Fruit fly (Drosophila melanogaster) whole organism, embryonic: ENCODE data around the gene Scox.

Experiments
- Atf6 ChIP-seq: fragments of 200-800 bp; sonication (Bioruptor generic); IDR thresholded peaks from 2 replicates; pipeline ENCODE4 v1.3.6; 2022; ENCODE audit warnings: missing biosample characterization, missing genetic modification characterization
- Blimp-1 ChIP-seq: fragments of 200-800 bp; sonication (Bioruptor generic); optimal IDR thresholded peaks from 3 replicates; lab custom pipeline; 2018; ENCODE audit warnings: missing biosample characterization, missing genetic modification characterization, mild to moderate bottlenecking, moderate library complexity, missing genetic modification reagents
- CG10366 ChIP-seq: fragments of 200-800 bp; sonication (Bioruptor generic); IDR thresholded peaks from 2 replicates; pipeline ENCODE4 v1.3.6; 2022; ENCODE audit warnings: missing biosample characterization, missing genetic modification characterization
- CG10462 ChIP-seq: fragments of 200-800 bp; sonication (Bioruptor generic); optimal IDR thresholded peaks from 2 replicates; lab custom pipeline; 2016; ENCODE audit warnings: missing biosample characterization, missing genetic modification characterization
- CG11695 ChIP-seq: fragments of 200-800 bp; sonication (Bioruptor generic); IDR thresholded peaks from 3 replicates; pipeline ENCODE4 v1.3.6; 2022; ENCODE audit warnings: missing biosample characterization, missing genetic modification characterization
- CG14014 ChIP-seq: fragments of 200-800 bp; sonication (Bioruptor generic); IDR thresholded peaks from 2 replicates; pipeline ENCODE4 v1.3.6; 2022; ENCODE audit warnings: missing biosample characterization, missing genetic modification characterization
- CG14667 ChIP-seq: fragments of 200-800 bp; sonication (Bioruptor generic); IDR thresholded peaks from 2 replicates; pipeline ENCODE4 v1.3.6; 2022; ENCODE audit warnings: missing biosample characterization, missing genetic modification characterization
- CG17359 ChIP-seq: fragments of 200-800 bp; sonication (Bioruptor generic); optimal IDR thresholded peaks from 3 replicates; lab custom pipeline; 2018; ENCODE audit warnings: missing biosample characterization, mild to moderate bottlenecking, missing genetic modification characterization, moderate library complexity
- CG18599 ChIP-seq: fragments of 200-800 bp; sonication (Bioruptor generic); optimal IDR thresholded peaks from 3 replicates; lab custom pipeline; 2017; ENCODE audit warnings: missing biosample characterization, missing genetic modification characterization, mild to moderate bottlenecking, moderate library complexity, missing genetic modification reagents
- CG2120 ChIP-seq: fragments of 200-800 bp; sonication (Bioruptor generic); optimal IDR thresholded peaks from 3 replicates; lab custom pipeline; 2016; ENCODE audit warnings: missing biosample characterization, missing genetic modification characterization
- CG31224 ChIP-seq: fragments of 200-800 bp; sonication (Bioruptor generic); IDR thresholded peaks from 2 replicates; pipeline ENCODE4 v1.3.6; 2022; ENCODE audit warnings: missing biosample characterization, missing genetic modification characterization
- CG32532 ChIP-seq: fragments of 200-800 bp; sonication (Bioruptor generic); IDR thresholded peaks from 2 replicates; pipeline ENCODE4 v1.3.6; 2022; ENCODE audit warnings: missing biosample characterization, missing genetic modification characterization
- CG3281 ChIP-seq: fragments of 200-800 bp; sonication (Bioruptor generic); optimal IDR thresholded peaks from 3 replicates; lab custom pipeline; 2017; ENCODE audit warnings: missing biosample characterization, mild to moderate bottlenecking, missing genetic modification characterization
- CG6683 ChIP-seq: fragments of 200-800 bp; sonication (Bioruptor generic); optimal IDR thresholded peaks from 2 replicates; lab custom pipeline; 2017; ENCODE audit warnings: missing biosample characterization, mild to moderate bottlenecking, missing genetic modification characterization, missing genetic modification reagents
- CG7271 ChIP-seq: fragments of 200-800 bp; sonication (Bioruptor generic); optimal IDR thresholded peaks from 2 replicates; lab custom pipeline; 2018; ENCODE audit warnings: missing biosample characterization, mild to moderate bottlenecking, missing genetic modification characterization, moderate library complexity
- CG8089 ChIP-seq: fragments of 200-800 bp; sonication (Bioruptor generic); optimal IDR thresholded peaks from 3 replicates; lab custom pipeline; 2016; ENCODE audit warnings: missing biosample characterization, missing genetic modification characterization
- CkIIα-i1 ChIP-seq: fragments of 200-800 bp; sonication (Bioruptor generic); IDR thresholded peaks from 2 replicates; pipeline ENCODE4 v1.3.6; 2022; ENCODE audit warnings: missing biosample characterization, missing genetic modification characterization
- CoRest ChIP-seq: fragments of 200-800 bp; sonication (Bioruptor generic); optimal IDR thresholded peaks from 3 replicates; lab custom pipeline; 2018; ENCODE audit warnings: missing biosample characterization, mild to moderate bottlenecking, missing genetic modification characterization, moderate library complexity
- Dll ChIP-seq: fragments of 200-800 bp; sonication (Bioruptor generic); IDR thresholded peaks from 4 replicates; pipeline ENCODE4 v1.3.6; 2022; ENCODE audit warnings: missing biosample characterization, missing genetic modification characterization; ENCODE audit not compliant: partially characterized antibody
- Doc2 ChIP-seq: fragments of 200-800 bp; sonication (Bioruptor generic); IDR thresholded peaks from 2 replicates; pipeline ENCODE4 v1.3.6; 2022; ENCODE audit warnings: missing biosample characterization, missing genetic modification characterization
- Doc3 ChIP-seq: fragments of 200-800 bp; sonication (Bioruptor generic); IDR thresholded peaks from 3 replicates; pipeline ENCODE4 v1.3.6; 2022; ENCODE audit warnings: missing biosample characterization, missing genetic modification characterization; ENCODE audit not compliant: partially characterized antibody
- Drgx ChIP-seq: fragments of 200-800 bp; sonication (Bioruptor generic); IDR thresholded peaks from 2 replicates; pipeline ENCODE4 v1.3.6; 2022; ENCODE audit warnings: missing biosample characterization, missing genetic modification characterization
- Fer3 ChIP-seq: fragments of 200-800 bp; sonication (Bioruptor generic); optimal IDR thresholded peaks from 2 replicates; lab custom pipeline; 2018; ENCODE audit warnings: missing biosample characterization, mild to moderate bottlenecking, missing genetic modification characterization, moderate library complexity
- H2.0 ChIP-seq: fragments of 200-800 bp; sonication (Bioruptor generic); IDR thresholded peaks from 2 replicates; pipeline ENCODE4 v1.3.6; 2022; ENCODE audit warnings: missing biosample characterization, missing genetic modification characterization
- HHEX ChIP-seq: fragments of 200-800 bp; sonication (Bioruptor generic); optimal IDR thresholded peaks from 3 replicates; lab custom pipeline; 2017; ENCODE audit warnings: missing biosample characterization, mild to moderate bottlenecking, missing genetic modification characterization, missing genetic modification reagents
- Hmr ChIP-seq: fragments of 200-800 bp; sonication (Bioruptor generic); optimal IDR thresholded peaks from 3 replicates; lab custom pipeline; 2017; ENCODE audit warnings: mild to moderate bottlenecking, missing biosample characterization, missing genetic modification reagents, missing genetic modification characterization
- MBD-R2 ChIP-seq: fragments of 200-800 bp; sonication (Bioruptor generic); IDR thresholded peaks from 2 replicates; pipeline ENCODE4 v1.3.6; 2022; ENCODE audit warnings: missing biosample characterization, missing genetic modification characterization
- Med ChIP-seq: fragments of 200-800 bp; sonication (Bioruptor generic); peaks from one replicate; lab custom pipeline; 2016; ENCODE audit warnings: missing biosample characterization, missing genetic modification characterization, mild to moderate bottlenecking, inconsistent platforms, moderate library complexity
- Meics ChIP-seq: fragments of 200-800 bp; sonication (Bioruptor generic); optimal IDR thresholded peaks from 2 replicates; lab custom pipeline; 2017; ENCODE audit warnings: missing biosample characterization, mild to moderate bottlenecking, missing genetic modification characterization
- Ravus ChIP-seq: fragments of 200-800 bp; sonication (Bioruptor generic); IDR thresholded peaks from 2 replicates; pipeline ENCODE4 v1.3.6; 2022; ENCODE audit warnings: missing biosample characterization, missing genetic modification characterization
- Sin3A ChIP-seq: fragments of >200 bp; optimal IDR thresholded peaks from 2 replicates; lab custom pipeline; 2018
- Sox100B ChIP-seq: fragments of 200-800 bp; sonication (Bioruptor generic); optimal IDR thresholded peaks from 3 replicates; lab custom pipeline; 2018; ENCODE audit warnings: missing biosample characterization, mild to moderate bottlenecking, missing genetic modification characterization
- Sox102F ChIP-seq: fragments of 200-800 bp; sonication (Bioruptor generic); optimal IDR thresholded peaks from 2 replicates; lab custom pipeline; 2018; ENCODE audit warnings: missing biosample characterization, mild to moderate bottlenecking, missing genetic modification characterization, moderate library complexity
- bigmax ChIP-seq: fragments of 200-800 bp; sonication (Bioruptor generic); optimal IDR thresholded peaks from 2 replicates; lab custom pipeline; 2018; ENCODE audit warnings: missing biosample characterization, mild to moderate bottlenecking, missing genetic modification characterization
- chif ChIP-seq, 2 experiments: fragments of 200-800 bp; sonication (Bioruptor generic); optimal IDR thresholded peaks; 3 replicates each; lab custom pipeline; 2016; ENCODE audit warnings: missing biosample characterization in 2 of 2, missing genetic modification characterization in 2 of 2
- dmrt99B ChIP-seq: fragments of 200-800 bp; sonication (Bioruptor generic); optimal IDR thresholded peaks from 2 replicates; lab custom pipeline; 2018; ENCODE audit warnings: missing biosample characterization, mild to moderate bottlenecking, missing genetic modification characterization, moderate library complexity
- ewg ChIP-seq: fragments of 200-800 bp; sonication (Bioruptor generic); optimal IDR thresholded peaks from 3 replicates; lab custom pipeline; 2017; ENCODE audit warnings: mild to moderate bottlenecking, missing biosample characterization, missing genetic modification reagents, missing genetic modification characterization
- gsb-n ChIP-seq: fragments of 200-800 bp; sonication (Bioruptor generic); optimal IDR thresholded peaks from 3 replicates; lab custom pipeline; 2018; ENCODE audit warnings: missing biosample characterization, mild to moderate bottlenecking, missing genetic modification characterization
- oc ChIP-seq: fragments of 200-800 bp; sonication (Bioruptor generic); optimal IDR thresholded peaks from 2 replicates; lab custom pipeline; 2018; ENCODE audit warnings: missing biosample characterization, mild to moderate bottlenecking, missing genetic modification characterization, moderate library complexity
- odd ChIP-seq: fragments of 200-800 bp; sonication (Bioruptor generic); optimal IDR thresholded peaks from 2 replicates; lab custom pipeline; 2017; ENCODE audit warnings: missing biosample characterization, mild to moderate bottlenecking, missing genetic modification characterization
- phol ChIP-seq: fragments of 200-800 bp; sonication (Bioruptor generic); optimal IDR thresholded peaks from 3 replicates; lab custom pipeline; 2018; ENCODE audit warnings: missing biosample characterization, mild to moderate bottlenecking, missing genetic modification characterization, moderate library complexity
- repo ChIP-seq: fragments of 200-800 bp; sonication (Bioruptor generic); optimal IDR thresholded peaks from 2 replicates; lab custom pipeline; 2016; ENCODE audit warnings: missing biosample characterization, missing genetic modification characterization
- ro ChIP-seq: fragments of 200-800 bp; sonication (Bioruptor generic); IDR thresholded peaks from 2 replicates; pipeline ENCODE4 v1.3.6; 2022; ENCODE audit warnings: missing biosample characterization, missing genetic modification characterization
- scrt ChIP-seq: fragments of 200-800 bp; sonication (Bioruptor generic); optimal IDR thresholded peaks from 2 replicates; lab custom pipeline; 2018; ENCODE audit warnings: missing biosample characterization, mild to moderate bottlenecking, missing genetic modification characterization, moderate library complexity
- sens ChIP-seq: fragments of 200-800 bp; sonication (Bioruptor generic); peaks from one replicate; lab custom pipeline; 2016; ENCODE audit warnings: missing biosample characterization, missing genetic modification characterization
- sens-2 ChIP-seq: fragments of 200-800 bp; sonication (Bioruptor generic); IDR thresholded peaks from 2 replicates; pipeline ENCODE4 v1.3.6; 2022; ENCODE audit warnings: missing biosample characterization, missing genetic modification characterization
- slou ChIP-seq: fragments of 200-800 bp; sonication (Bioruptor generic); optimal IDR thresholded peaks from 3 replicates; lab custom pipeline; 2016; ENCODE audit warnings: missing biosample characterization, missing genetic modification characterization
- so ChIP-seq: fragments of 200-800 bp; sonication (Bioruptor generic); IDR thresholded peaks from 3 replicates; pipeline ENCODE4 v1.3.6; 2022; ENCODE audit warnings: missing biosample characterization, missing genetic modification characterization
- vfl ChIP-seq: fragments of 200-800 bp; sonication (Bioruptor generic); optimal IDR thresholded peaks from 2 replicates; lab custom pipeline; 2016; ENCODE audit warnings: missing biosample characterization, missing genetic modification characterization
- zen ChIP-seq: fragments of 200-800 bp; sonication (Bioruptor generic); optimal IDR thresholded peaks from 3 replicates; lab custom pipeline; 2018; ENCODE audit warnings: missing biosample characterization, mild to moderate bottlenecking, missing genetic modification characterization, moderate library complexity

Gene Scox

DNA sequence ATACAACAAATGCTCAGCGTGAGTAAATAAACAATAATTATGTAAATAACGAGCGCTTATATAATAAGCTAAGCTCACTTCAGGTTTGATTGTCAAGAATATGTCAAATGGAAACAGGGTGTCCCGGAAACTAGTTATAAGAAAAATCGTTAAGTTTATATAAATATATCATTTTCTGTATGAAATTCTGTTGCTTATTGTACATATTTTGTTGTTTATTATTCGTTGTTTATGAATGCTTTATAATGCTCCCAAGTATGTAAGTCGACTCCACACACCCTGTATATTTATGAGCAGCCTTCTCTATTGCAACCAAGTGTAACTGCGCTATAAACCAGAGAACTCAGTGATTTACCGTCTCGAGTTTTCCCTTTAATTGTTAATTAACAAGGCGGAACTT, 38.2 kb downstream of the Scox start (continued):
- TF ChIP-seq vfl (GFP tag; lab: Kevin White, UChicago) (no peak), zen (no peak), dmrt99B (tag; lab: Kevin White, UChicago) (peak; percentile 11), CG14667 (GFP tag; lab: Robert Waterston, UW) (0 out of 2 replicates have a peak, but pooled peaks have one; percentile 3), sens (peak; percentile 83), Fer3 (tag; lab: Kevin White, UChicago) (peak; percentile 14), Sox100B (GFP tag; lab: Kevin White, UChicago) (no peak), chif (GFP tag; optimal IDR thresholded peaks at IDR 0.05; lab: Kevin White, UChicago) (no peak), CG10366 (0 out of 2 replicates have a peak, but pooled peaks have one; percentile 8), Doc2 (GFP tag; lab: Robert Waterston, UW) (no peak), so (no peak), Sox102F (GFP tag; lab: Kevin White, UChicago) (peak; percentile 5), CkIIα-i1 (GFP tag; lab: Robert Waterston, UW) (no peak), Drgx (GFP tag; lab: Robert Waterston, UW) (peak; percentile 44), CG3281 (GFP tag; lab: Kevin White, UChicago) (peak; percentile 28), CG2120 (GFP tag; lab: Kevin White, UChicago) (peak; percentile 17), CG11695 (GFP tag; lab: Robert Waterston, UW) (0 out of 3 replicates have a peak, but pooled peaks have one; percentile 13), ewg (no peak)

DNA sequence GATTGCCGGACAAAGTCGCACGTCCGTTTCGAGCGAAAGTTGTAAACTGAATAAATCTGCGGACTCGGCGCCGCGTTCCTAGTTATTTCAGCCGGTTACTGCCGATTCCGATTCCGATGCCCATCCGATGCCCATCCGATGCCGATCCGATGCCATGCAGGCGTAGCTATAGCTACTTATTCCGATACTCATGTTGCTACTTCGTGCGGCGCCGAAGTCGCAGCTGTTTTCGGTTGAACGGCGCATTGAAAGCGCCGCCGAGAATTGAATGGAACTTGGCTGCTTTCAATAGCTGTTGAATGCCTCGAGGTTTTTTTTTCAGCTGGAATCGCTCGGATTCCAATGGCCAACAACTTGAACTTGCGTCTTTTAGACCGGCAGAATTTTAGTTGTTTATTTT, 40.4 kb downstream of the Scox start:
- TF ChIP-seq so = 0 out of 3 replicates have a peak, but pooled peaks have one; percentile 34
- peak; percentile 65; the same call in 1 of the 2 replicates for TF ChIP-seq CG32532 (GFP tag; lab: Robert Waterston, UW)
- TF ChIP-seq Med (GFP tag; lab: Kevin White, UChicago) = peak; percentile 26
- no peak for TF ChIP-seq CG8089
- TF ChIP-seq CG6683 = no peak
- no peak for TF ChIP-seq Dll (GFP tag; lab: Robert Waterston, UW)
- no peak for TF ChIP-seq H2.0
- TF ChIP-seq CG18599 = peak; percentile 73
- no peak for TF ChIP-seq ro (GFP tag; lab: Robert Waterston, UW)
- TF ChIP-seq CG7271 = no peak
- TF ChIP-seq gsb-n (tag; lab: Kevin White, UChicago) = no peak
- peak; percentile 18; the same call in 1 of the 2 replicates for TF ChIP-seq CG14014 (GFP tag; lab: Robert Waterston, UW)
- no peak for TF ChIP-seq sens-2 (GFP tag; lab: Robert Waterston, UW)
- TF ChIP-seq Meics = peak; percentile 28
- TF ChIP-seq oc (tag; lab: Kevin White, UChicago) = no peak
- TF ChIP-seq CoRest (tag; lab: Kevin White, UChicago) = no peak
- TF ChIP-seq slou (GFP tag; lab: Kevin White, UChicago) = no peak
- no peak for TF ChIP-seq Sox102F (GFP tag; lab: Kevin White, UChicago)
- no peak for TF ChIP-seq repo (GFP tag; lab: Kevin White, UChicago)
- TF ChIP-seq phol (tag; lab: Kevin White, UChicago) = no peak
- no peak for TF ChIP-seq bigmax (GFP tag; lab: Kevin White, UChicago)
- peak; percentile 81 for TF ChIP-seq scrt (GFP tag; lab: Kevin White, UChicago)
- no peak for TF ChIP-seq CG17359
- TF ChIP-seq Doc3 (GFP tag; lab: Robert Waterston, UW) = no peak
- no peak for TF ChIP-seq HHEX (GFP tag; lab: Kevin White, UChicago)
- TF ChIP-seq MBD-R2 (GFP tag; lab: Robert Waterston, UW) = no peak
- no peak for TF ChIP-seq CG10462 (GFP tag; lab: Kevin White, UChicago)
- no peak for TF ChIP-seq CG31224 (GFP tag; lab: Robert Waterston, UW)
- no peak for TF ChIP-seq Ravus
- TF ChIP-seq Atf6 = peak; percentile 54
- peak; percentile 70 for TF ChIP-seq Hmr (GFP tag; lab: Kevin White, UChicago)
- TF ChIP-seq Blimp-1 (GFP tag; lab: Kevin White, UChicago) = no peak
- TF ChIP-seq odd (GFP tag; lab: Kevin White, UChicago) = peak; percentile 20
- no peak for TF ChIP-seq Sin3A (lab: Kevin White, UChicago)
